Worm (Caenorhabditis elegans): Measurements from ENCODE around the gene BE10.1.

DNA sequence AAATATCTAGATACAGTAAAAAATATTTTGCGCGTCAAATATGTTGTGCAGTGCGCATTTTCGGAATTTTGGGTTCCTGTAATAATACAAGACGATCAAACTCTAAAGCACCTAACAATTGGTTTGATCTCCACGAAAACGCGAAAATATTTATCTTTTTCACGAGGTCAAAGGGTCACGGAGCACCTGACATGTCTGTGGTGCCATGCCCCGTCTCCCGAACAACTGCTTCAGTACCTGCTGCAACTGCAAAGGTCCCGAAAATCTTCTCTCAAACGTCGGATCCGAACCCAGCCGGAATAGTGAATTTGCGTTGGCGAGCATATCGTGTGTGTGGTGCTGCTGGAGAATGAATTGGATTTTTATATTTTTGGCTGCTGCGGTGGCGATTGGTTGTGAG, 30.6 kb upstream of the BE10.1 start, which contains the start of the genes Y37D8A.2 and Y37D8A.25:
- TF ChIP-seq elt-3 (tag; optimal IDR thresholded peaks at IDR 0.05) (no peak), nhr-237 (tag; optimal IDR thresholded peaks at IDR 0.05) (no peak), ztf-11 (tag; optimal IDR thresholded peaks at IDR 0.05) (no peak)

Measured in whole organism, mixed stage, embryonic.